Fruit fly (Drosophila melanogaster) whole organism: Measurements from ENCODE around the gene CG32817.

Experiments used
- Dll ChIP-seq: fragments of >200 bp; optimal IDR thresholded peaks from 2 replicates; lab custom pipeline; 2017
- psq ChIP-seq: fragments of >200 bp; optimal IDR thresholded peaks from 2 replicates; lab custom pipeline; 2017
- usp ChIP-seq: fragments of >200 bp; optimal IDR thresholded peaks from 2 replicates; lab custom pipeline; 2017; ENCODE audit warnings: missing biosample characterization, missing genetic modification characterization, mixed read lengths

- TF ChIP-seq psq (no peak), Dll (lab: Kevin White, UChicago) (no peak), usp (GFP tag; lab: Kevin White, UChicago) (no peak)
Observed at dm6 chrX:493445-494190, 14.8 kb downstream of the CG32817 start, which contains the start of gene CG17896.
